Fruit fly (Drosophila melanogaster) whole organism, embryonic: ENCODE measurements around the gene AIMP2.

Source experiments
- BEAF-32 ChIP-seq: fragments of 200-800 bp; sonication (Bioruptor generic); optimal IDR thresholded peaks from 3 replicates; lab custom pipeline; 2017; ENCODE audit warnings: missing biosample characterization, missing genetic modification characterization, mild to moderate bottlenecking, moderate library complexity, missing genetic modification reagents
- CG10267 ChIP-seq: fragments of 200-800 bp; sonication (Bioruptor generic); optimal IDR thresholded peaks from 2 replicates; lab custom pipeline; 2018; ENCODE audit warnings: missing biosample characterization, mild to moderate bottlenecking, missing genetic modification characterization, moderate library complexity
- CG10321 ChIP-seq: fragments of 200-800 bp; sonication (Bioruptor generic); IDR thresholded peaks from 2 replicates; pipeline ENCODE4 v1.3.6; 2022; ENCODE audit warnings: missing biosample characterization, missing genetic modification characterization
- CG10959 ChIP-seq: fragments of 200-800 bp; sonication (Bioruptor generic); IDR thresholded peaks from 2 replicates; pipeline ENCODE4 v1.3.6; 2022; ENCODE audit warnings: missing biosample characterization, missing genetic modification characterization
- CG11247 ChIP-seq: fragments of 200-800 bp; sonication (Bioruptor generic); IDR thresholded peaks from 2 replicates; pipeline ENCODE4 v1.3.6; 2022; ENCODE audit warnings: missing biosample characterization, missing genetic modification characterization
- CG1233 ChIP-seq: fragments of 200-800 bp; sonication (Bioruptor generic); optimal IDR thresholded peaks from 4 replicates; lab custom pipeline; 2018; ENCODE audit warnings: missing biosample characterization, mild to moderate bottlenecking, missing genetic modification characterization
- CG13894 ChIP-seq: fragments of 200-800 bp; sonication (Bioruptor generic); optimal IDR thresholded peaks from 3 replicates; lab custom pipeline; 2018; ENCODE audit warnings: missing biosample characterization, mild to moderate bottlenecking, missing genetic modification characterization, moderate library complexity
- CG14050 ChIP-seq: fragments of 200-800 bp; sonication (Bioruptor generic); IDR thresholded peaks from 3 replicates; pipeline ENCODE4 v1.3.6; 2022; ENCODE audit warnings: missing biosample characterization, missing genetic modification characterization
- CG17361 ChIP-seq: fragments of 200-800 bp; sonication (Bioruptor generic); IDR thresholded peaks from 3 replicates; pipeline ENCODE4 v1.3.6; 2022; ENCODE audit warnings: missing biosample characterization, missing genetic modification characterization
- CG18011 ChIP-seq: fragments of 200-800 bp; sonication (Bioruptor generic); optimal IDR thresholded peaks from 2 replicates; lab custom pipeline; 2017; ENCODE audit warnings: missing biosample characterization, missing genetic modification characterization, mild to moderate bottlenecking, moderate library complexity, missing genotype
- CG18599 ChIP-seq: fragments of 200-800 bp; sonication (Bioruptor generic); optimal IDR thresholded peaks from 3 replicates; lab custom pipeline; 2017; ENCODE audit warnings: missing biosample characterization, missing genetic modification characterization, mild to moderate bottlenecking, moderate library complexity, missing genetic modification reagents
- CG2678 ChIP-seq: fragments of 200-800 bp; sonication (Bioruptor generic); optimal IDR thresholded peaks from 3 replicates; lab custom pipeline; 2019; ENCODE audit warnings: missing biosample characterization, mild to moderate bottlenecking, missing genetic modification characterization, moderate library complexity
- CG3065 ChIP-seq: fragments of 200-800 bp; sonication (Bioruptor generic); optimal IDR thresholded peaks from 2 replicates; lab custom pipeline; 2016; ENCODE audit warnings: missing biosample characterization, missing genetic modification characterization
- CG3281 ChIP-seq: fragments of 200-800 bp; sonication (Bioruptor generic); optimal IDR thresholded peaks from 3 replicates; lab custom pipeline; 2017; ENCODE audit warnings: missing biosample characterization, mild to moderate bottlenecking, missing genetic modification characterization
- CG33213 ChIP-seq: fragments of 200-800 bp; sonication (Bioruptor generic); optimal IDR thresholded peaks from 3 replicates; lab custom pipeline; 2016; ENCODE audit warnings: missing biosample characterization, missing genetic modification characterization
- CG4820 ChIP-seq: fragments of 200-800 bp; sonication (Bioruptor generic); optimal IDR thresholded peaks from 3 replicates; lab custom pipeline; 2016; ENCODE audit warnings: missing biosample characterization, missing genetic modification characterization
- CG6765 ChIP-seq: fragments of 200-800 bp; sonication (Bioruptor generic); optimal IDR thresholded peaks from 3 replicates; lab custom pipeline; 2017; ENCODE audit warnings: missing biosample characterization, mild to moderate bottlenecking, missing genetic modification characterization
- CG7745 ChIP-seq: fragments of 200-800 bp; sonication (Bioruptor generic); optimal IDR thresholded peaks from 2 replicates; lab custom pipeline; 2018; ENCODE audit warnings: missing biosample characterization, mild to moderate bottlenecking, missing genetic modification characterization, moderate library complexity
- Dll ChIP-seq: fragments of 200-800 bp; sonication (Bioruptor generic); IDR thresholded peaks from 4 replicates; pipeline ENCODE4 v1.3.6; 2022; ENCODE audit warnings: missing biosample characterization, missing genetic modification characterization; ENCODE audit not compliant: partially characterized antibody
- Ets97D ChIP-seq: fragments of 200-800 bp; sonication (Bioruptor generic); optimal IDR thresholded peaks from 3 replicates; lab custom pipeline; 2016; ENCODE audit warnings: missing biosample characterization, missing genetic modification characterization
- H15 ChIP-seq: fragments of 200-800 bp; sonication (Bioruptor generic); IDR thresholded peaks from 3 replicates; pipeline ENCODE4 v1.3.6; 2022; ENCODE audit warnings: missing biosample characterization, missing genetic modification characterization
- HmgZ ChIP-seq: fragments of 200-800 bp; sonication (Bioruptor generic); optimal IDR thresholded peaks from 2 replicates; lab custom pipeline; 2018; ENCODE audit warnings: missing biosample characterization, mild to moderate bottlenecking, missing genetic modification characterization
- Hmr ChIP-seq: fragments of 200-800 bp; sonication (Bioruptor generic); optimal IDR thresholded peaks from 3 replicates; lab custom pipeline; 2017; ENCODE audit warnings: mild to moderate bottlenecking, missing biosample characterization, missing genetic modification reagents, missing genetic modification characterization
- Hr51 ChIP-seq, 2 experiments: fragments of 200-800 bp; sonication (Bioruptor generic); optimal IDR thresholded peaks; 2 replicates in 1 of 2; 3 replicates in 1 of 2; lab custom pipeline; 2016 to 2018; ENCODE audit warnings: missing biosample characterization in 2 of 2, missing genetic modification characterization in 2 of 2, mild to moderate bottlenecking in 1 of 2, moderate library complexity in 1 of 2
- Hr78 ChIP-seq, 2 experiments: fragments of 200-800 bp in 1 of 2; fragments of >200 bp in 1 of 2; sonication (Bioruptor generic) in 1 of 2; optimal IDR thresholded peaks; 2 replicates each; lab custom pipeline; 2017 to 2019; ENCODE audit warnings: missing biosample characterization in 2 of 2, missing genetic modification characterization in 2 of 2, mild to moderate bottlenecking in 1 of 2, moderate library complexity in 1 of 2
- NC2α ChIP-seq: fragments of 200-800 bp; sonication (Bioruptor generic); optimal IDR thresholded peaks from 2 replicates; lab custom pipeline; 2016; ENCODE audit warnings: missing biosample characterization, missing genetic modification characterization
- NfI ChIP-seq: fragments of 200-800 bp; sonication (Bioruptor generic); optimal IDR thresholded peaks from 3 replicates; lab custom pipeline; 2018; ENCODE audit warnings: missing biosample characterization, mild to moderate bottlenecking, missing genetic modification characterization, moderate library complexity
- PHDP ChIP-seq: fragments of 200-800 bp; sonication (Bioruptor generic); optimal IDR thresholded peaks from 3 replicates; lab custom pipeline; 2018; ENCODE audit warnings: missing biosample characterization, mild to moderate bottlenecking, missing genetic modification characterization, moderate library complexity
- Scr ChIP-seq: fragments of 200-800 bp; sonication (Bioruptor generic); IDR thresholded peaks from 2 replicates; pipeline ENCODE4 v1.3.6; 2022; ENCODE audit warnings: missing biosample characterization, missing genetic modification characterization; ENCODE audit not compliant: partially characterized antibody
- Side ChIP-seq: fragments of 200-800 bp; sonication (Bioruptor generic); optimal IDR thresholded peaks from 2 replicates; lab custom pipeline; 2016; ENCODE audit warnings: missing biosample characterization, missing genetic modification characterization
- Six4 ChIP-seq: fragments of 200-800 bp; sonication (Bioruptor generic); optimal IDR thresholded peaks from 2 replicates; lab custom pipeline; 2016; ENCODE audit warnings: missing biosample characterization, missing genetic modification characterization
- Trl ChIP-seq, 3 experiments: fragments of >200 bp in 2 of 3; fragments of 200-800 bp in 1 of 3; sonication (Bioruptor generic) in 1 of 3; optimal IDR thresholded peaks; 2 replicates in 1 of 3; 3 replicates in 2 of 3; lab custom pipeline; 2016 to 2017; ENCODE audit warnings: missing biosample characterization in 1 of 3, missing genetic modification characterization in 1 of 3
- ase ChIP-seq: fragments of 200-800 bp; sonication (Bioruptor generic); IDR thresholded peaks from 3 replicates; pipeline ENCODE4 v1.3.6; 2022; ENCODE audit warnings: missing biosample characterization, missing genetic modification characterization
- chinmo ChIP-seq: fragments of 200-800 bp; sonication (Bioruptor generic); IDR thresholded peaks from 4 replicates; pipeline ENCODE4 v1.3.6; 2022; ENCODE audit warnings: missing biosample characterization, missing genetic modification characterization; ENCODE audit not compliant: partially characterized antibody
- dmrt99B ChIP-seq: fragments of 200-800 bp; sonication (Bioruptor generic); optimal IDR thresholded peaks from 2 replicates; lab custom pipeline; 2018; ENCODE audit warnings: missing biosample characterization, mild to moderate bottlenecking, missing genetic modification characterization, moderate library complexity
- fru ChIP-seq: fragments of >200 bp; optimal IDR thresholded peaks from 2 replicates; lab custom pipeline; 2017
- ftz-f1 ChIP-seq: fragments of 200-800 bp; sonication (Bioruptor generic); optimal IDR thresholded peaks from 2 replicates; lab custom pipeline; 2016; ENCODE audit warnings: missing biosample characterization, missing genetic modification characterization
- inv ChIP-seq: fragments of 200-800 bp; sonication (Bioruptor generic); IDR thresholded peaks from 2 replicates; pipeline ENCODE4 v1.3.6; 2022; ENCODE audit warnings: missing biosample characterization, missing genetic modification characterization; ENCODE audit not compliant: partially characterized antibody
- ken ChIP-seq: fragments of 200-800 bp; sonication (Bioruptor generic); IDR thresholded peaks from 3 replicates; pipeline ENCODE4 v1.3.6; 2022; ENCODE audit warnings: missing biosample characterization, missing genetic modification characterization
- lola ChIP-seq, 3 experiments: fragments of >200 bp in 2 of 3; fragments of 200-800 bp in 1 of 3; sonication (Bioruptor generic) in 1 of 3; optimal IDR thresholded peaks; 2 replicates each; lab custom pipeline; 2017 to 2019; ENCODE audit warnings: missing biosample characterization in 3 of 3, missing genetic modification characterization in 3 of 3, mild to moderate bottlenecking in 1 of 3, moderate library complexity in 1 of 3
- p53 ChIP-seq: fragments of 200-800 bp; sonication (Bioruptor generic); optimal IDR thresholded peaks from 2 replicates; lab custom pipeline; 2016; ENCODE audit warnings: missing biosample characterization, missing genetic modification characterization
- phol ChIP-seq: fragments of 200-800 bp; sonication (Bioruptor generic); optimal IDR thresholded peaks from 3 replicates; lab custom pipeline; 2018; ENCODE audit warnings: missing biosample characterization, mild to moderate bottlenecking, missing genetic modification characterization, moderate library complexity
- sens ChIP-seq: fragments of 200-800 bp; sonication (Bioruptor generic); peaks from one replicate; lab custom pipeline; 2016; ENCODE audit warnings: missing biosample characterization, missing genetic modification characterization
- sima ChIP-seq: fragments of 200-800 bp; sonication (Bioruptor generic); optimal IDR thresholded peaks from 2 replicates; lab custom pipeline; 2016; ENCODE audit warnings: missing biosample characterization, missing genetic modification characterization
- stc ChIP-seq: fragments of 200-800 bp; sonication (Bioruptor generic); IDR thresholded peaks from 2 replicates; pipeline ENCODE4 v1.3.6; 2022; ENCODE audit warnings: missing biosample characterization, missing genetic modification characterization
- tin ChIP-seq: fragments of 200-800 bp; sonication (Bioruptor generic); optimal IDR thresholded peaks from 3 replicates; lab custom pipeline; 2016; ENCODE audit warnings: missing biosample characterization, missing genetic modification characterization
- usp ChIP-seq: fragments of >200 bp; optimal IDR thresholded peaks from 2 replicates; lab custom pipeline; 2017; ENCODE audit warnings: missing biosample characterization, missing genetic modification characterization
- vvl ChIP-seq: fragments of 200-800 bp; sonication (Bioruptor generic); IDR thresholded peaks from 2 replicates; pipeline ENCODE4 v1.3.6; 2022; ENCODE audit warnings: missing biosample characterization, missing genetic modification characterization
- zen ChIP-seq: fragments of 200-800 bp; sonication (Bioruptor generic); optimal IDR thresholded peaks from 3 replicates; lab custom pipeline; 2018; ENCODE audit warnings: missing biosample characterization, mild to moderate bottlenecking, missing genetic modification characterization, moderate library complexity

The AIMP2 gene

DNA sequence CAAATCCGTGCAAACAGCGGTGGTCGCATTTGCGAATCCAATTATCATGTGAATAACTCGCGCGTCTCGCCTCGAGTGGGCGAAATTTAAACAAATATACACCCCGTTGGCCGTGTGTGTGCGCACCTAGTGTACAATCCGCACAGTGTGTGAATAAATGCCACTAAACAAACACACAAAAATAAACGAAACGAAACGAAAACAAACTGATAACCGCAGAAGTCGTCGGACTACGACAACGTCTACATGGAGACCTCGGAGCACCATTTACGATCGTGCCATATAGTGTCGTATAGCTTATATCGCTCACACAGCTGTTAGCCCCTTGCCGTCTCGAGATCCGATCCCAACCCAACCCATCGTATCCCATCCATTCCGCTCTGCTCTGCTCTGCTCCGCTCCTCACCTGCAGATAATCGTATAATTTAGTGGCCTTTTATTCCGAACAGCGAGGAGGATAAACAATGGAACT, 16.9 kb upstream of the AIMP2 start (continued):
- TF ChIP-seq Hmr (GFP tag; lab: Kevin White, UChicago): peak; percentile 91
- peak; percentile 11 for TF ChIP-seq p53
- TF ChIP-seq Ets97D (GFP tag; lab: Kevin White, UChicago): no peak
- TF ChIP-seq tin (GFP tag; lab: Kevin White, UChicago): no peak
- 0 out of 3 replicates have a peak, but pooled peaks have one; percentile 31 for TF ChIP-seq CG14050 (GFP tag; lab: Robert Waterston, UW)
- TF ChIP-seq phol (tag; lab: Kevin White, UChicago): no peak
- peak; percentile 70 for TF ChIP-seq CG7745 (tag; lab: Kevin White, UChicago)
- peak in 1 of 3 experiments; percentile 59 for TF ChIP-seq lola (GFP tag; optimal IDR thresholded peaks at IDR 0.05; lab: Kevin White, UChicago)
- no peak for TF ChIP-seq BEAF-32 (GFP tag; lab: Kevin White, UChicago)
- peak; percentile 85 for TF ChIP-seq HmgZ
- 0 out of 4 replicates have a peak, but pooled peaks have one; percentile 44 for TF ChIP-seq chinmo (GFP tag; lab: Robert Waterston, UW)
- TF ChIP-seq sima (GFP tag; lab: Kevin White, UChicago): no peak
- TF ChIP-seq vvl (GFP tag; lab: Robert Waterston, UW): peak; percentile 69
- TF ChIP-seq Dll (GFP tag; lab: Robert Waterston, UW): no peak
- no peak for TF ChIP-seq inv (GFP tag; lab: Robert Waterston, UW)
- peak; percentile 80 for TF ChIP-seq CG1233
- TF ChIP-seq Hr78 (GFP tag; optimal IDR thresholded peaks at IDR 0.05; lab: Kevin White, UChicago): no peak
- TF ChIP-seq CG13894: no peak
- TF ChIP-seq NfI: peak; percentile 65
- TF ChIP-seq CG11247: peak; percentile 53
- 0 out of 2 replicates have a peak, but pooled peaks have one; percentile 17 for TF ChIP-seq stc (GFP tag; lab: Robert Waterston, UW)
- TF ChIP-seq PHDP: peak; percentile 75
- TF ChIP-seq H15 (GFP tag; lab: Robert Waterston, UW): no peak
- TF ChIP-seq CG18011 (GFP tag; lab: Kevin White, UChicago): peak; percentile 48
- no peak for TF ChIP-seq CG2678
- peak; percentile 30; the same call in 1 of the 3 replicates for TF ChIP-seq ase
- TF ChIP-seq Trl (optimal IDR thresholded peaks at IDR 0.05; lab: Kevin White, UChicago): peak in 1 of 2 experiments; percentile 15
- TF ChIP-seq Trl (GFP tag; optimal IDR thresholded peaks at IDR 0.05; lab: Kevin White, UChicago): peak; percentile 46
- TF ChIP-seq ken: no peak
- TF ChIP-seq CG3281 (GFP tag; lab: Kevin White, UChicago): peak; percentile 78
- TF ChIP-seq Scr (GFP tag; lab: Robert Waterston, UW): no peak
- no peak for TF ChIP-seq CG10959 (GFP tag; lab: Robert Waterston, UW)
- peak; percentile 67 for TF ChIP-seq CG33213 (GFP tag; lab: Kevin White, UChicago)
- TF ChIP-seq zen (tag; lab: Kevin White, UChicago): no peak
- TF ChIP-seq sens (GFP tag; lab: Kevin White, UChicago): peak; percentile 88
- no peak for TF ChIP-seq CG10267 (tag; lab: Kevin White, UChicago)
- no peak for TF ChIP-seq Six4 (GFP tag; lab: Kevin White, UChicago)
- no peak; the same call in 2 of the 3 replicates for TF ChIP-seq CG17361 (GFP tag; lab: Robert Waterston, UW)
- TF ChIP-seq CG3065 (GFP tag; lab: Kevin White, UChicago): peak; percentile 38
- peak in 1 of 2 experiments; percentile 63 for TF ChIP-seq Hr51 (GFP tag; optimal IDR thresholded peaks at IDR 0.05; lab: Kevin White, UChicago)
- peak; percentile 75 for TF ChIP-seq CG18599 (GFP tag; lab: Kevin White, UChicago)
- TF ChIP-seq CG4820 (GFP tag; lab: Kevin White, UChicago): no peak
- TF ChIP-seq usp (GFP tag; lab: Kevin White, UChicago): no peak
- TF ChIP-seq Side (GFP tag; lab: Kevin White, UChicago): no peak
- TF ChIP-seq CG6765 (GFP tag; lab: Kevin White, UChicago): peak; percentile 87
- TF ChIP-seq NC2α (GFP tag; lab: Kevin White, UChicago): no peak
- TF ChIP-seq ftz-f1: peak; percentile 62
- TF ChIP-seq fru (lab: Kevin White, UChicago): no peak
- 0 out of 2 replicates have a peak, but pooled peaks have one; percentile 22 for TF ChIP-seq CG10321
- TF ChIP-seq dmrt99B (tag; lab: Kevin White, UChicago): no peak
